Fruit fly (Drosophila melanogaster) S2 (cell line): ENCODE results near the gene CG18265.

Experiments
- CG8478 ChIP-seq: fragments of >200 bp; optimal IDR thresholded peaks from 2 replicates; lab custom pipeline; 2018
- CTCF ChIP-seq, 2 experiments: fragments of >200 bp; optimal IDR thresholded peaks; 2 replicates each; lab custom pipeline; 2018

DNA sequence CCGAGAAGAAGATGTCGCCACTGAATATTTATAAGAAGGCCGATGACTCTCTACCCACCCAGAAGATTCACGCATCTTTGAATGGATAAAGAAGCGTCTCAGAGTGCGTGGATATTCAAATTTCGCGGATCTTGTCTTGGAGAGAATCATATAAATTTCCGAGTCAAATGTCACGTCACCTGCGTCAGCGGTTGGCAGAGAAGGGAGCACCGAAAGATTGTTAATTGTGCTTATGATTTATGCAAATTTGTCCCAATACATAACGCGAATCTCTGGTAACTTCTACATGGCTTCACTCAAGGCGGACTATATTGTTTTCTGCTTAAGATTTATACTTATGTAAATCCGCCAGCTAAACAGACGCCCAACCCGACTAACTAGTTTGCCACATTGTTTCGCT is 48.1 kb upstream of the CG18265 start:
- TF ChIP-seq CTCF (optimal IDR thresholded peaks at IDR 0.05; lab: Kevin White, UChicago) (no peak), CG8478 (lab: Kevin White, UChicago) (no peak)
